Worm (Caenorhabditis elegans) whole organism, early embryonic: ENCODE results near the gene tctn-1.

Experiments
- B0310.2 ChIP-seq: sonication (generic microtip); optimal IDR thresholded peaks from 2 replicates; lab custom pipeline; 2016; ENCODE audit warnings: mild to moderate bottlenecking, missing genetic modification characterization, missing compliant biosample characterization
- ama-1 ChIP-seq: fragments of 150-350 bp; optimal IDR thresholded peaks from 2 replicates; lab custom pipeline; 2014
- hmbx-1 ChIP-seq: sonication (generic microtip); optimal IDR thresholded peaks from 2 replicates; lab custom pipeline; 2016; ENCODE audit warnings: mild to moderate bottlenecking, missing genetic modification characterization, missing compliant biosample characterization
- tbx-11 ChIP-seq: fragments of 200-800 bp; sonication (Bioruptor generic); IDR thresholded peaks from 2 replicates; pipeline ENCODE4 v1.3.6; 2022; ENCODE audit warnings: missing genetic modification characterization, missing compliant biosample characterization

ce11 chrIV:4758659-4759058 is 11.0 kb upstream of the tctn-1 start, which contains the start of gene Y17G9B.8:
- TF ChIP-seq hmbx-1 (tag; lab: Kevin White, UChicago), result no peak
- TF ChIP-seq ama-1 (lab: Kevin White, UChicago), result no peak
- no peak for TF ChIP-seq tbx-11 (GFP tag; lab: Robert Waterston, UW)
- TF ChIP-seq B0310.2 (tag; lab: Kevin White, UChicago), result no peak
